Worm (Caenorhabditis elegans) whole organism, L4/young adult: ENCODE measurements around the gene deg-1.

Experiments
- W03F9.2 ChIP-seq: fragments of 150-350 bp; optimal IDR thresholded peaks from 2 replicates; lab custom pipeline; 2014; ENCODE audit warnings: missing biosample characterization, missing genetic modification characterization
- dao-5 ChIP-seq: sonication (generic microtip); optimal IDR thresholded peaks from 2 replicates; lab custom pipeline; 2016; ENCODE audit warnings: missing genotype, missing genetic modification characterization, moderate library complexity, missing compliant biosample characterization
- him-1 ChIP-seq: sonication (generic microtip); optimal IDR thresholded peaks from 2 replicates; lab custom pipeline; 2016; ENCODE audit warnings: missing genotype, missing genetic modification reagents, missing genetic modification characterization, missing compliant biosample characterization

DNA sequence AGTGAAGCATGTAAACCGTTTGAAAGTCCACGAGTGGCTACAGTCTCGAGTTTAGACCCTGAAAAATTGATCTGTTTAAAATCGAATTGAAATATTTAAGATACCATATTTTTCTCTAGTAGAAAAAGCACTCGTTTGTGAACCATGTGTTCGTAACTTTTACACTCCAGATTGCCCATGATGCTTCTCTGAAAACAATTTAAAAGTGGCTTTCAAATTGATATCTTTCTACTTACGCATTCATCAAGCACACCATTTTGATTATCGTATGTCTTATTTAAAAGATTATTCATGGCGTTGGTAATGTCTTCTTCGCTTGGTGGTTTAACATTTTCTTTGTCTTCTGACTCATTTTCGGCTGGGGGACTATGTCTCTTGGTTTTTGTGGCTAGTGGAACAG, 19.3 kb upstream of the deg-1 start:
- no peak for TF ChIP-seq him-1 (tag; lab: Kevin White, UChicago)
- no peak for TF ChIP-seq W03F9.2 (tag; lab: Kevin White, UChicago)
- TF ChIP-seq dao-5 (tag; lab: Kevin White, UChicago), result no peak
